Fruit fly (Drosophila melanogaster): ENCODE measurements around the gene CheB93b.

CheB93b gene

DNA sequence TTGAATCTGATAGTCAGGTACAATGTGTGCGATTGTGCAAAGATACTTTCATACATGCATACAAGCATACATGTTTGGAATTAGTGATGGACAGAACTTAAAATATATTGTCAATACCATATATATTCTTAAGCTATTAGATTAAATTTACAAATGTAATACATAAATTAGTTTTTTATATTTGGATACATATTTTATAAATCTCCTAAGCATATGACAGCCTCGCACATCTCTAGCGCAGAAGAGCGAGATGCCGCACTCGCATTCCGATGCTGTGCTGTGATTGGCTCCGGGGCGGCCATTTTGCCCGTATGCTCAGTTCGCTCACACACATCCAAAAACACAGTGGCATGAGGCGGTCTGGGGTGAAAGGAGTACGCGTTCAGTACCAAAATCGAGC lies 30.3 kb upstream of the CheB93b start, which contains the start of gene tin (continued):
- TF ChIP-seq Hr39 (GFP tag; optimal IDR thresholded peaks at IDR 0.05) = peak; percentile 77
- peak; percentile 80 for TF ChIP-seq CG11762 (GFP tag; optimal IDR thresholded peaks at IDR 0.05; ENCODE audit: insufficient read depth)
- TF ChIP-seq Met (GFP tag; optimal IDR thresholded peaks at IDR 0.05) = peak; percentile 93
- TF ChIP-seq dsx (GFP tag; optimal IDR thresholded peaks at IDR 0.05; ENCODE audit: poor library complexity, severe bottlenecking) = peak; percentile 96
- peak; percentile 64 for TF ChIP-seq fd85E (GFP tag; optimal IDR thresholded peaks at IDR 0.05)
- TF ChIP-seq Blimp-1 (GFP tag; optimal IDR thresholded peaks at IDR 0.05) = peak; percentile 82
- peak; percentile 83 for TF ChIP-seq cyc (GFP tag; optimal IDR thresholded peaks at IDR 0.05)
- TF ChIP-seq CG6854 (GFP tag; optimal IDR thresholded peaks at IDR 0.05) = peak; percentile 86
- TF ChIP-seq CG1621 (tag; optimal IDR thresholded peaks at IDR 0.05) = peak; percentile 90
- peak; percentile 89 for TF ChIP-seq lz (GFP tag; optimal IDR thresholded peaks at IDR 0.05)
- TF ChIP-seq fd59A (GFP tag; optimal IDR thresholded peaks at IDR 0.05) = peak; percentile 86
- peak; percentile 87 for TF ChIP-seq CG11294 (GFP tag; IDR thresholded peaks at IDR 0.05)
- peak; percentile 93 for TF ChIP-seq net (GFP tag; optimal IDR thresholded peaks at IDR 0.05)
- TF ChIP-seq Sox14 (GFP tag; optimal IDR thresholded peaks at IDR 0.05) = peak; percentile 87
- TF ChIP-seq esn (GFP tag; optimal IDR thresholded peaks at IDR 0.05) = peak; percentile 96
- TF ChIP-seq CG8632 (GFP tag; optimal IDR thresholded peaks at IDR 0.05) = peak; percentile 93
- TF ChIP-seq CG6808 (GFP tag; optimal IDR thresholded peaks at IDR 0.05) = peak; percentile 90
- TF ChIP-seq Ets21C (GFP tag; optimal IDR thresholded peaks at IDR 0.05) = peak; percentile 68
- peak; percentile 95 for TF ChIP-seq CG6792 (GFP tag; optimal IDR thresholded peaks at IDR 0.05)
- peak; percentile 76 for TF ChIP-seq CG11902 (GFP tag; optimal IDR thresholded peaks at IDR 0.05)
- peak; percentile 89 for TF ChIP-seq Eip93F (GFP tag; optimal IDR thresholded peaks at IDR 0.05)

DNA sequence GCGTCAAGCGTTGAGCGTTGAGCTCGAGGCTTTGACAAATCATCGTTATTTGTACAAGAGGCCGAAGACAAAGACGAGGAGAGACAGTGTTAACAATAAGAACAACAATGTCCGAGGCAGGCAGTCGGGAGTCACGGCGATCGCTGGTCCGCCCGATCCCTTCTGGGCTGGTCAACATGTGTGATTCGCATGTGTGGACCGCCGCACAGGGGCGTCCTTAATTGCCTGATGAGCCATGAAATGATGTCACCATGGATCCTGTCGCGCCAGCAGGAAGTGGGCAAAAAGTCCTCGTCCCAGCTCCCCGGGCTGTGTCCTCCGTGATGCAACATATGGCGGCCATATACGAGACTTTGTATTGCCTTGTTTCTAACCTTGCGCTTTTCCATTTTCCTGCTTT lies 29.0 kb upstream of the CheB93b start:
- TF ChIP-seq CG6163 (GFP tag; IDR thresholded peaks at IDR 0.05) (no peak), acj6 (GFP tag; optimal IDR thresholded peaks at IDR 0.05) (no peak), CG8119 (GFP tag; IDR thresholded peaks at IDR 0.05) (no peak), OdsH (GFP tag; optimal IDR thresholded peaks at IDR 0.05) (no peak), lz (GFP tag; optimal IDR thresholded peaks at IDR 0.05) (no peak), eg (GFP tag; IDR thresholded peaks at IDR 0.05) (no peak), achi (GFP tag; optimal IDR thresholded peaks at IDR 0.05) (no peak), Hr4 (GFP tag; optimal IDR thresholded peaks at IDR 0.05) (no peak), Sox14 (GFP tag; optimal IDR thresholded peaks at IDR 0.05) (no peak), net (GFP tag; optimal IDR thresholded peaks at IDR 0.05) (no peak), Eip75B (GFP tag; optimal IDR thresholded peaks at IDR 0.05) (no peak), CG16779 (tag; optimal IDR thresholded peaks at IDR 0.05) (no peak), Ets96B (tag; optimal IDR thresholded peaks at IDR 0.05) (no peak), salr (GFP tag; optimal IDR thresholded peaks at IDR 0.05) (no peak), Eip78C (GFP tag) (no peak), CG6854 (GFP tag; optimal IDR thresholded peaks at IDR 0.05) (no peak), Blimp-1 (GFP tag; optimal IDR thresholded peaks at IDR 0.05) (no peak), CG11902 (GFP tag; optimal IDR thresholded peaks at IDR 0.05) (no peak), CG8632 (GFP tag; optimal IDR thresholded peaks at IDR 0.05) (no peak), topi (GFP tag; optimal IDR thresholded peaks at IDR 0.05) (no peak)

DNA sequence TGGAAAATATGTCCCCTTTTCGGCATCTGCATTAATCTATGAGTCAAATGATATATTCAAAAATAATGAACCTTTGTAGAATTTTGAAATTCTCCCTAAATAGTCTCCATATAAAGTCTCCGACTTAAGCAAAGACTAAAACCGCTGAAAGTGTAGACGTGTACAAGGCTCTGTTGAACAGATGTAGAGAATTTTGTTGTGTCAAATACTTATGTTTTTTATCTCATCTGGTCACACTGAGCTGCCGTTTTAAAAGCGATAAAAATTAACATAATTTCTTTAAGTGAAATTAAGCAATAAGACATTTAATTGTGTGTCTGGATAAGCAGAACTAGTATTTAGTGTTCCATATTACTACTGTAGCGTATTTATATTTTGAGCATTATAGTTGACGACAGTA lies 22.8 kb upstream of the CheB93b start:
- TF ChIP-seq dac (GFP tag; optimal IDR thresholded peaks at IDR 0.05) = no peak
- no peak for TF ChIP-seq CG6792 (GFP tag; optimal IDR thresholded peaks at IDR 0.05)
- TF ChIP-seq CG11294 (GFP tag; IDR thresholded peaks at IDR 0.05) = no peak
- no peak for TF ChIP-seq Ets21C (GFP tag; optimal IDR thresholded peaks at IDR 0.05)
- no peak for TF ChIP-seq Gug (GFP tag; IDR thresholded peaks at IDR 0.05)
- TF ChIP-seq Blimp-1 (GFP tag; optimal IDR thresholded peaks at IDR 0.05) = no peak
- TF ChIP-seq Ets96B (tag; optimal IDR thresholded peaks at IDR 0.05) = no peak
- no peak for TF ChIP-seq CG4318 (GFP tag; optimal IDR thresholded peaks at IDR 0.05)
- TF ChIP-seq OdsH (GFP tag; optimal IDR thresholded peaks at IDR 0.05) = no peak
- no peak for TF ChIP-seq CG15336 (GFP tag; IDR thresholded peaks at IDR 0.05)
- no peak for TF ChIP-seq acj6 (GFP tag; optimal IDR thresholded peaks at IDR 0.05)

Measured in whole organism, prepupa.